Worm (Caenorhabditis elegans): ENCODE measurements around the gene M106.3.
A peak's percentile ranks its signal among the peaks of the same experiment; 100 is the strongest.

M106.3 gene

ce11 chrII:10884396-10884795, 23.7 kb upstream of the M106.3 start, which contains the start of gene egg-3:
TSS of gene egg-3 (minus strand) at chrII:10884441.
- TF ChIP-seq ztf-11 (tag; optimal IDR thresholded peaks at IDR 0.05) (no peak), aly-2 (tag; optimal IDR thresholded peaks at IDR 0.05) (no peak), lin-39 (tag; optimal IDR thresholded peaks at IDR 0.05) (no peak), sma-9 (GFP tag; optimal IDR thresholded peaks at IDR 0.05) (no peak), sma-9 (tag; optimal IDR thresholded peaks at IDR 0.05) (no peak), Y55F3AM.14 (GFP tag; optimal IDR thresholded peaks at IDR 0.05) (no peak), lin-11 (tag; optimal IDR thresholded peaks at IDR 0.05) (no peak), sem-4 (tag; optimal IDR thresholded peaks at IDR 0.05) (no peak), ama-1 (optimal IDR thresholded peaks at IDR 0.05) (no peak)

- TF ChIP-seq sem-4 (tag; optimal IDR thresholded peaks at IDR 0.05) = no peak
- TF ChIP-seq lin-39 (tag; optimal IDR thresholded peaks at IDR 0.05) = no peak
- no peak for TF ChIP-seq peb-1 (tag; optimal IDR thresholded peaks at IDR 0.05)
- no peak for TF ChIP-seq nhr-77 (tag; optimal IDR thresholded peaks at IDR 0.05)
- no peak for TF ChIP-seq aly-2 (tag; optimal IDR thresholded peaks at IDR 0.05)
- TF ChIP-seq elt-3 (tag; optimal IDR thresholded peaks at IDR 0.05) = no peak
- no peak for TF ChIP-seq elt-1 (tag; optimal IDR thresholded peaks at IDR 0.05)
- TF ChIP-seq blmp-1 (tag; optimal IDR thresholded peaks at IDR 0.05; ENCODE audit: insufficient read depth) = no peak
- no peak for TF ChIP-seq nhr-25 (tag; optimal IDR thresholded peaks at IDR 0.05)
- TF ChIP-seq fos-1 (tag; optimal IDR thresholded peaks at IDR 0.05) = no peak
- TF ChIP-seq sma-3 (GFP tag; optimal IDR thresholded peaks at IDR 0.05) = no peak
- no peak for TF ChIP-seq ztf-11 (tag; optimal IDR thresholded peaks at IDR 0.05)
- TF ChIP-seq mab-5 (tag; optimal IDR thresholded peaks at IDR 0.05) = no peak
- no peak for TF ChIP-seq zag-1 (tag; optimal IDR thresholded peaks at IDR 0.05)
- TF ChIP-seq ztf-4 (tag; optimal IDR thresholded peaks at IDR 0.05) = no peak
- TF ChIP-seq mdl-1 (tag; optimal IDR thresholded peaks at IDR 0.05) = no peak
- no peak for TF ChIP-seq nhr-23 (tag; optimal IDR thresholded peaks at IDR 0.05)
- TF ChIP-seq lin-11 (tag; optimal IDR thresholded peaks at IDR 0.05) = no peak
- no peak for TF ChIP-seq skn-1 (tag; optimal IDR thresholded peaks at IDR 0.05)
These were observed 19.9 kb upstream of the M106.3 start, which contains the start of gene lurp-1 for ce11 chrII:10880625-10881024. TSS of gene lurp-1 (plus strand) at chrII:10880925.

- TF ChIP-seq elt-3 (tag; optimal IDR thresholded peaks at IDR 0.05) = no peak
- TF ChIP-seq lin-39 (tag; optimal IDR thresholded peaks at IDR 0.05) = no peak
- no peak for TF ChIP-seq nhr-23 (tag; optimal IDR thresholded peaks at IDR 0.05)
- TF ChIP-seq sma-3 (GFP tag; optimal IDR thresholded peaks at IDR 0.05) = no peak
- no peak for TF ChIP-seq nhr-11 (tag; optimal IDR thresholded peaks at IDR 0.05)
- no peak for TF ChIP-seq zag-1 (tag; optimal IDR thresholded peaks at IDR 0.05)
- TF ChIP-seq blmp-1 (tag; optimal IDR thresholded peaks at IDR 0.05; ENCODE audit: insufficient read depth) = no peak
- no peak for TF ChIP-seq mbf-1 (tag; optimal IDR thresholded peaks at IDR 0.05)
- TF ChIP-seq nhr-6 (tag; optimal IDR thresholded peaks at IDR 0.05) = no peak
These were observed 12.9 kb upstream of the M106.3 start, which contains the start of gene orc-2 for ce11 chrII:10873631-10874030. TSS of gene orc-2 (plus strand) at chrII:10873931.

- TF ChIP-seq aly-2 (tag; optimal IDR thresholded peaks at IDR 0.05) (no peak), peb-1 (tag; optimal IDR thresholded peaks at IDR 0.05) (no peak), nhr-77 (tag; optimal IDR thresholded peaks at IDR 0.05) (no peak), nhr-10 (tag; optimal IDR thresholded peaks at IDR 0.05) (no peak), nhr-23 (tag; optimal IDR thresholded peaks at IDR 0.05) (no peak), R02D3.7 (tag; optimal IDR thresholded peaks at IDR 0.05) (peak; percentile 94), ceh-16 (tag; optimal IDR thresholded peaks at IDR 0.05) (peak; percentile 57), sem-4 (tag; optimal IDR thresholded peaks at IDR 0.05) (peak; percentile 58), nhr-6 (tag; optimal IDR thresholded peaks at IDR 0.05) (no peak), gmeb-1 (tag; optimal IDR thresholded peaks at IDR 0.05) (peak; percentile 74), snpc-4 (tag; optimal IDR thresholded peaks at IDR 0.05) (peak; percentile 11), nhr-12 (tag; optimal IDR thresholded peaks at IDR 0.05) (no peak), ztf-4 (tag; optimal IDR thresholded peaks at IDR 0.05) (peak; percentile 44), mbf-1 (tag; optimal IDR thresholded peaks at IDR 0.05) (no peak), ztf-1 (GFP tag; conservative IDR thresholded peaks at IDR 0.05) (no peak), sma-9 (GFP tag; optimal IDR thresholded peaks at IDR 0.05) (peak; percentile 87), sma-9 (tag; optimal IDR thresholded peaks at IDR 0.05) (no peak), sma-3 (GFP tag; optimal IDR thresholded peaks at IDR 0.05) (peak; percentile 86), unc-39 (tag; optimal IDR thresholded peaks at IDR 0.05) (no peak), fos-1 (tag; optimal IDR thresholded peaks at IDR 0.05) (peak; percentile 53), nhr-25 (tag; optimal IDR thresholded peaks at IDR 0.05) (peak; percentile 72), ceh-82 (tag; optimal IDR thresholded peaks at IDR 0.05) (peak; percentile 22), dmd-4 (tag; optimal IDR thresholded peaks at IDR 0.05) (no peak), nhr-129 (tag; optimal IDR thresholded peaks at IDR 0.05) (peak; percentile 48), nhr-21 (tag; optimal IDR thresholded peaks at IDR 0.05) (peak; percentile 60), blmp-1 (tag; optimal IDR thresholded peaks at IDR 0.05; ENCODE audit: insufficient read depth) (no peak), mdl-1 (tag; optimal IDR thresholded peaks at IDR 0.05) (no peak), unc-62 (GFP tag; optimal IDR thresholded peaks at IDR 0.05) (no peak), lin-13 (GFP tag; optimal IDR thresholded peaks at IDR 0.05) (peak; percentile 78), alr-1 (tag; optimal IDR thresholded peaks at IDR 0.05) (no peak), crh-2 (tag; optimal IDR thresholded peaks at IDR 0.05) (peak; percentile 92), zag-1 (tag; optimal IDR thresholded peaks at IDR 0.05) (no peak), elt-1 (tag; optimal IDR thresholded peaks at IDR 0.05) (no peak), ama-1 (optimal IDR thresholded peaks at IDR 0.05) (no peak), lsy-2 (tag; optimal IDR thresholded peaks at IDR 0.05) (peak; percentile 79 to 95), nhr-237 (tag; optimal IDR thresholded peaks at IDR 0.05) (no peak), ztf-11 (tag; optimal IDR thresholded peaks at IDR 0.05) (no peak), lin-39 (tag; optimal IDR thresholded peaks at IDR 0.05) (no peak), mab-5 (tag; optimal IDR thresholded peaks at IDR 0.05) (peak; percentile 42)
These were observed 11.8 kb upstream of the M106.3 start, which contains the start of the genes cyn-4 and copz-1 for ce11 chrII:10872541-10872940. TSS of gene cyn-4 (minus strand) at chrII:10872611. TSS of gene copz-1 (plus strand) at chrII:10872879.
